Worm (Caenorhabditis elegans) whole organism, young adult: Measurements from ENCODE around the gene fbxa-89.
A peak's percentile ranks its signal among the peaks of the same experiment; 100 is the strongest.

Experiments
- B0035.1 ChIP-seq: sonication (generic microtip); optimal IDR thresholded peaks from 2 replicates; lab custom pipeline; 2016; ENCODE audit warnings: missing genetic modification characterization, mild to moderate bottlenecking, missing compliant biosample characterization, missing genotype, missing genetic modification reagents
- C06A6.2 ChIP-seq: fragments of 200-800 bp; sonication (Bioruptor generic); conservative IDR thresholded peaks from 2 replicates; pipeline ENCODE4 v1.3.6; 2022; ENCODE audit warnings: missing genetic modification characterization, missing compliant biosample characterization
- D2030.7 ChIP-seq: fragments of 200-800 bp; sonication (Bioruptor generic); IDR thresholded peaks from 2 replicates; pipeline ENCODE4 v1.3.6; 2022; ENCODE audit warnings: missing genetic modification reagents, missing genetic modification characterization, missing compliant biosample characterization
- F22D6.2 ChIP-seq: sonication (generic microtip); optimal IDR thresholded peaks from 2 replicates; lab custom pipeline; 2016; ENCODE audit warnings: mild to moderate bottlenecking, missing genetic modification characterization, missing compliant biosample characterization
- F23B12.7 ChIP-seq: sonication (generic microtip); optimal IDR thresholded peaks from 2 replicates; lab custom pipeline; 2017; ENCODE audit warnings: missing genetic modification characterization, mild to moderate bottlenecking, missing compliant biosample characterization, antibody characterized with exemption, moderate library complexity; ENCODE audit not compliant: insufficient read depth
- F33H1.4 ChIP-seq: fragments of 200-800 bp; sonication (Bioruptor generic); IDR thresholded peaks from 2 replicates; pipeline ENCODE4 v1.3.6; 2022; ENCODE audit warnings: missing genetic modification reagents, missing genetic modification characterization, missing compliant biosample characterization
- F57A8.1 ChIP-seq: fragments of 200-800 bp; sonication (Bioruptor generic); optimal IDR thresholded peaks from 2 replicates; lab custom pipeline; 2018; ENCODE audit warnings: mild to moderate bottlenecking, missing genetic modification characterization, moderate library complexity, missing compliant biosample characterization
- K11D2.4 ChIP-seq: fragments of 200-800 bp; sonication (Bioruptor generic); IDR thresholded peaks from 2 replicates; pipeline ENCODE4 v1.3.6; 2022; ENCODE audit warnings: missing genetic modification reagents, missing genetic modification characterization, missing compliant biosample characterization
- Y95B8A.8 ChIP-seq: fragments of 200-800 bp; sonication (Bioruptor generic); IDR thresholded peaks from 2 replicates; pipeline ENCODE4 v1.3.6; 2022; ENCODE audit warnings: missing genetic modification reagents, missing genetic modification characterization, missing compliant biosample characterization
- ama-1 ChIP-seq, 3 experiments: fragments of 150-350 bp in 1 of 3; sonication (generic microtip) in 2 of 3; optimal IDR thresholded peaks; 2 replicates each; lab custom pipeline; 2014 to 2018; ENCODE audit warnings: missing biosample characterization in 2 of 3, missing genetic modification characterization in 2 of 3, missing genetic modification reagents in 2 of 3
- aptf-3 ChIP-seq: fragments of 200-800 bp; sonication (Bioruptor generic); IDR thresholded peaks from 2 replicates; pipeline ENCODE4 v1.3.6; 2022; ENCODE audit warnings: missing genetic modification characterization, missing compliant biosample characterization
- ceh-58 ChIP-seq: fragments of 200-800 bp; sonication (Bioruptor generic); IDR thresholded peaks from 2 replicates; pipeline ENCODE4 v1.3.6; 2022; ENCODE audit warnings: missing genetic modification characterization, missing compliant biosample characterization
- dox-1 ChIP-seq: fragments of 200-800 bp; sonication (Bioruptor generic); IDR thresholded peaks from 2 replicates; pipeline ENCODE4 v1.3.6; 2022; ENCODE audit warnings: missing genetic modification reagents, missing genetic modification characterization, missing compliant biosample characterization
- dpl-1 ChIP-seq: fragments of 150-350 bp; optimal IDR thresholded peaks from 2 replicates; lab custom pipeline; 2014; ENCODE audit warnings: missing biosample characterization, missing genetic modification reagents, missing genetic modification characterization
- efl-1 ChIP-seq: fragments of 150-350 bp; optimal IDR thresholded peaks from 2 replicates; lab custom pipeline; 2014; ENCODE audit warnings: missing biosample characterization, missing genetic modification reagents, missing genetic modification characterization
- hsf-1 ChIP-seq: fragments of 200-800 bp; sonication (Bioruptor generic); IDR thresholded peaks from 2 replicates; pipeline ENCODE4 v1.3.6; 2022; ENCODE audit warnings: missing genetic modification reagents, missing genetic modification characterization, missing compliant biosample characterization
- lag-1 ChIP-seq: fragments of 200-800 bp; sonication (Bioruptor generic); IDR thresholded peaks from 2 replicates; pipeline ENCODE4 v1.3.6; 2022; ENCODE audit warnings: missing genetic modification reagents, missing genetic modification characterization, missing compliant biosample characterization
- let-526 ChIP-seq: fragments of 200-800 bp; sonication (Bioruptor generic); IDR thresholded peaks from 2 replicates; pipeline ENCODE4 v1.3.6; 2022; ENCODE audit warnings: missing genetic modification reagents, missing genetic modification characterization, missing compliant biosample characterization
- lin-35 ChIP-seq, 3 experiments: fragments of 150-350 bp in 2 of 3; sonication (generic microtip) in 1 of 3; optimal IDR thresholded peaks; 2 replicates each; lab custom pipeline; 2014 to 2018; ENCODE audit warnings: missing biosample characterization in 3 of 3, missing genetic modification characterization in 3 of 3, missing genetic modification reagents in 3 of 3
- lin-40 ChIP-seq: sonication (generic microtip); optimal IDR thresholded peaks from 2 replicates; lab custom pipeline; 2016; ENCODE audit warnings: missing genetic modification characterization, mild to moderate bottlenecking, missing compliant biosample characterization, missing genotype, missing genetic modification reagents
- lin-54 ChIP-seq: fragments of 200-800 bp; sonication (Bioruptor generic); optimal IDR thresholded peaks from 2 replicates; lab custom pipeline; 2018; ENCODE audit warnings: mild to moderate bottlenecking, missing genetic modification characterization, missing compliant biosample characterization
- madf-8 ChIP-seq: fragments of 200-800 bp; sonication (Bioruptor generic); conservative IDR thresholded peaks from 2 replicates; pipeline ENCODE4 v1.3.6; 2022; ENCODE audit warnings: missing genetic modification reagents, missing genetic modification characterization, missing compliant biosample characterization
- mcd-1 ChIP-seq: fragments of 200-800 bp; sonication (Bioruptor generic); IDR thresholded peaks from 2 replicates; pipeline ENCODE4 v1.3.6; 2022; ENCODE audit warnings: missing genetic modification reagents, missing genetic modification characterization, missing compliant biosample characterization
- mes-4 ChIP-seq: sonication (generic microtip); optimal IDR thresholded peaks from 2 replicates; lab custom pipeline; 2016; ENCODE audit warnings: missing genotype, missing genetic modification characterization, missing compliant biosample characterization
- nhr-120 ChIP-seq: fragments of 200-800 bp; sonication (Bioruptor generic); IDR thresholded peaks from 2 replicates; pipeline ENCODE4 v1.3.6; 2022; ENCODE audit warnings: missing genetic modification characterization, missing compliant biosample characterization
- rpc-1 ChIP-seq, 2 experiments: fragments of 150-350 bp in 1 of 2; sonication (generic microtip) in 1 of 2; optimal IDR thresholded peaks; 2 replicates each; lab custom pipeline; 2014 to 2018; ENCODE audit warnings: missing biosample characterization in 1 of 2, missing genetic modification characterization in 1 of 2, missing genetic modification reagents in 1 of 2, missing genotype in 1 of 2
- sdz-38 ChIP-seq: sonication (generic microtip); optimal IDR thresholded peaks from 2 replicates; lab custom pipeline; 2016; ENCODE audit warnings: missing genotype, missing genetic modification characterization, missing compliant biosample characterization
- snpc-1.1 ChIP-seq: sonication (generic microtip); optimal IDR thresholded peaks from 2 replicates; lab custom pipeline; 2017; ENCODE audit warnings: missing genetic modification characterization, mild to moderate bottlenecking, missing compliant biosample characterization, antibody characterized with exemption, moderate library complexity, missing genotype, missing genetic modification reagents; ENCODE audit not compliant: insufficient read depth
- snpc-1.3 ChIP-seq: sonication (generic microtip); optimal IDR thresholded peaks from 2 replicates; lab custom pipeline; 2017; ENCODE audit warnings: missing genetic modification characterization, mild to moderate bottlenecking, missing compliant biosample characterization, antibody characterized with exemption, moderate library complexity, missing genotype, missing genetic modification reagents; ENCODE audit not compliant: insufficient read depth
- snpc-4 ChIP-seq, 5 experiments: fragments of 150-350 bp in 1 of 5; sonication (generic microtip) in 4 of 5; optimal IDR thresholded peaks; 2 replicates each; lab custom pipeline; 2014 to 2018; ENCODE audit warnings: missing genetic modification characterization in 5 of 5, missing biosample characterization in 3 of 5, antibody characterized with exemption in 2 of 5, mild to moderate bottlenecking in 2 of 5, missing compliant biosample characterization in 2 of 5, missing genotype in 2 of 5, moderate library complexity in 2 of 5, missing genetic modification reagents in 1 of 5
- tlf-1 ChIP-seq: fragments of 200-800 bp; sonication (Bioruptor generic); optimal IDR thresholded peaks from 2 replicates; lab custom pipeline; 2018; ENCODE audit warnings: mild to moderate bottlenecking, missing genetic modification characterization, missing compliant biosample characterization
- ztf-25 ChIP-seq: fragments of 200-800 bp; sonication (Bioruptor generic); IDR thresholded peaks from 2 replicates; pipeline ENCODE4 v1.3.6; 2022; ENCODE audit warnings: missing genetic modification reagents, missing genetic modification characterization, missing compliant biosample characterization
- ztf-26 ChIP-seq: sonication (generic microtip); optimal IDR thresholded peaks from 2 replicates; lab custom pipeline; 2017; ENCODE audit warnings: missing genetic modification characterization, missing compliant biosample characterization
- ztf-28 ChIP-seq: fragments of 200-800 bp; sonication (Bioruptor generic); IDR thresholded peaks from 2 replicates; pipeline ENCODE4 v1.3.6; 2022; ENCODE audit warnings: missing genetic modification reagents, missing genetic modification characterization, missing compliant biosample characterization

The fbxa-89 gene

DNA sequence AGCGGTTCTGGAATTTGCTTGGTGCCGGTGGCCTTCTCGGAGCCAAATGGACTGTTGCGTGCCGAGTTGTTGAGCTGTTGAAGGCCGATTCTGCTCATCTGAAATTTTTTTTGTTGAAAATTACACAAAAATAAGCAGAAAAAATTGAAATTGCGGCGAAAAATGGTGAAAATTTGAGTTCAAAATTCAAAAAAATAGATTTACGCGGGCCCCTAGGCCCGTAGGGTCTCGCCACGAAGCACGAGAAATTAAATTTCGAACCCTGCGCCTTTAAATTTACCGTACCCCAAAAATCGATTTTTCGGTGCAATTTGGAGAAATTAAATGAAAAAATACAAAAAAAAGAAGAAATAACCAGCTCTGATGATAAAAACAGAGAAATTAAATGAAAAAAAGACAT lies 10.8 kb upstream of the fbxa-89 start, which contains the start of gene gmn-1 (continued):
- TF ChIP-seq let-526 (no peak), ztf-28 (peak; percentile 83), F33H1.4 (GFP tag; lab: Robert Waterston, UW) (peak; percentile 93), ztf-26 (no peak), madf-8 (GFP tag; lab: Robert Waterston, UW) (peak; percentile 85), ama-1 (optimal IDR thresholded peaks at IDR 0.05; lab: Kevin White, UChicago) (no peak), ama-1 (GFP tag; optimal IDR thresholded peaks at IDR 0.05; lab: Kevin White, UChicago) (no peak), lin-54 (GFP tag; lab: Kevin White, UChicago) (peak; percentile 85), lin-40 (tag; lab: Kevin White, UChicago) (no peak), C06A6.2 (GFP tag; lab: Robert Waterston, UW) (no peak), ceh-58 (no peak), sdz-38 (tag; lab: Kevin White, UChicago) (no peak), aptf-3 (GFP tag; lab: Robert Waterston, UW) (no peak), tlf-1 (GFP tag; lab: Kevin White, UChicago) (peak; percentile 31), D2030.7 (GFP tag; lab: Robert Waterston, UW) (peak; percentile 88), F23B12.7 (tag; lab: Kevin White, UChicago) (no peak), K11D2.4 (no peak), nhr-120 (GFP tag; lab: Robert Waterston, UW) (no peak), F22D6.2 (no peak), F57A8.1 (GFP tag; lab: Kevin White, UChicago) (no peak), dox-1 (GFP tag; lab: Robert Waterston, UW) (peak; percentile 73), snpc-1.1 (tag; lab: Kevin White, UChicago) (peak; percentile 63), hsf-1 (GFP tag; lab: Robert Waterston, UW) (0 out of 2 replicates have a peak, but pooled peaks have one; percentile 31), Y95B8A.8 (peak; percentile 57; the same call in 1 of the 2 replicates)

DNA sequence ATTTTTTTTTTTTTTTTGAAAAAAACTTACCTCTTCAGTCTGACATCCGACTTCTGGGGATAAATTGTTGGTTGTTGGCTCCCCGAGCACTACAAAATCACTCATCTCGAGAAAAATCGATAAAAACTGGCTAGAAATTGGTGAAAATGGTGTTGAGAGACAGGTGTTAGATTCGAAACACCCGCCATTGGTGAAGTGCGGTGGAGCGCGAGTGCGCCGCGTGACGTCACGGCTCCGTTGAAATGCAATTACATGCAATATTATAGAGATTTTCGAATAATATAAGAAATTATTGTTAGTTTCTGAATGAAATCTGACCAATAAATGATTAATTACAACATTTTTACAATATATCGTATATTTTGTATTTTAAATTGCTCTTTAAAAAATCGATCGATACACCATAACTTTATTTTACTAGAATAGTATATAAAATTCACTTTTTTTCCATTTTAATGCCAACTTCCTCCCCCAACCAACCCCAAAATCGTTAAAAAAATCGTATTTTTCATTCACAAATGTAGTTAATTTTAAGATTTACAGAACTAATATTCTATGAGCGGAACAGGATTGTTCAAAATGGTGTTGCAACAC lies 9.8 kb upstream of the fbxa-89 start, which contains the start of the genes Y75B8A.18 and Y75B8A.19:
Gene Y75B8A.18, minus strand, starts transcription at position 142 of the 594 bp plus-strand sequence.
Gene Y75B8A.19, plus strand, starts transcription at position 544 of the 594 bp plus-strand sequence.
- no peak for TF ChIP-seq snpc-4 (GFP tag; optimal IDR thresholded peaks at IDR 0.05; lab: Kevin White, UChicago)
- peak in 1 of 4 experiments; percentile 25 for TF ChIP-seq snpc-4 (tag; optimal IDR thresholded peaks at IDR 0.05; lab: Kevin White, UChicago)
- no peak for TF ChIP-seq let-526
- peak; percentile 93 for TF ChIP-seq mcd-1
- peak in 1 of 3 experiments; percentile 84 for TF ChIP-seq lin-35 (GFP tag; optimal IDR thresholded peaks at IDR 0.05; lab: Kevin White, UChicago)
- TF ChIP-seq dpl-1: peak; percentile 44
- TF ChIP-seq lin-54 (GFP tag; lab: Kevin White, UChicago): peak; percentile 77
- no peak for TF ChIP-seq lin-40 (tag; lab: Kevin White, UChicago)
- TF ChIP-seq mes-4 (tag; lab: Kevin White, UChicago): no peak
- no peak for TF ChIP-seq B0035.1 (tag; lab: Kevin White, UChicago)
- peak; percentile 65 for TF ChIP-seq efl-1 (GFP tag; lab: Kevin White, UChicago)

DNA sequence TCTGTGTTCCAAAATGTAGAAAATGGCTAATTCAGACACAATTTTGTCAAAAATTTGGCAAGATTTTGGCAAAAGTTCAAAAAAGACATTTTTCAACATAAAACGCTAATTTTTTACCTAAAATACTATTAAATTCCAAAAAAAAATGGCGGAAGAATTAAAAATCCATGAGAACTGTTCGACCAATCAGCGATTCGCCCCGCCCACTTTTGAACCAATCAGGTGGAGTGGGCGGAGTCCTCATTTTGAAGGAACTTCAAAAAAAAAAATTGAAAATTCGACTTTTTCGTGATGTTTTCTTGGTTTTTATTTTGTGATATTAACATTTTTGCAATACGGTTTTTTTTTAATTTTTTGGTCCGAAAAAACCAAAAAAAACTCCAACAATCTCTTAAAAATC lies 8.0 kb upstream of the fbxa-89 start:
- TF ChIP-seq ztf-28 (no peak), aptf-3 (GFP tag; lab: Robert Waterston, UW) (no peak), lin-54 (GFP tag; lab: Kevin White, UChicago) (no peak), sdz-38 (tag; lab: Kevin White, UChicago) (no peak), rpc-1 (optimal IDR thresholded peaks at IDR 0.05; lab: Kevin White, UChicago) (no peak), rpc-1 (tag; optimal IDR thresholded peaks at IDR 0.05; lab: Kevin White, UChicago) (no peak), snpc-1.3 (no peak), mcd-1 (no peak), lag-1 (GFP tag; lab: Robert Waterston, UW) (no peak), efl-1 (GFP tag; lab: Kevin White, UChicago) (no peak), mes-4 (tag; lab: Kevin White, UChicago) (no peak), ztf-25 (GFP tag; lab: Robert Waterston, UW) (no peak)
